Worm (Caenorhabditis elegans) whole organism, midembryonic: ENCODE results near the gene ZC449.2.

Experiments
- cog-1 ChIP-seq: sonication (generic microtip); optimal IDR thresholded peaks from 2 replicates; lab custom pipeline; 2016; ENCODE audit warnings: missing genetic modification characterization, missing compliant biosample characterization
- flt-1 ChIP-seq: fragments of 200-800 bp; sonication (Bioruptor generic); IDR thresholded peaks from 2 replicates; pipeline ENCODE4 v1.3.6; 2022; ENCODE audit warnings: missing genetic modification characterization, missing compliant biosample characterization
- med-1 ChIP-seq: sonication (generic microtip); optimal IDR thresholded peaks from 2 replicates; lab custom pipeline; 2017; ENCODE audit warnings: missing genetic modification characterization, mild to moderate bottlenecking, missing compliant biosample characterization, antibody characterized with exemption, missing genetic modification reagents; ENCODE audit not compliant: insufficient read depth

- no peak for TF ChIP-seq med-1 (GFP tag; lab: Kevin White, UChicago)
- no peak for TF ChIP-seq flt-1 (GFP tag; lab: Robert Waterston, UW)
- no peak for TF ChIP-seq cog-1 (tag; lab: Kevin White, UChicago)
Observed at ce11 chrX:4981579-4981978, 39.5 kb upstream of the ZC449.2 start.
